Fruit fly (Drosophila melanogaster) whole organism, larva: ENCODE data around the gene gro.

Source experiments
- noc ChIP-seq: fragments of 200-800 bp; sonication (Bioruptor generic); optimal IDR thresholded peaks from 3 replicates; lab custom pipeline; 2019; ENCODE audit warnings: missing biosample characterization, mild to moderate bottlenecking, missing genetic modification characterization, moderate library complexity

gro gene

DNA sequence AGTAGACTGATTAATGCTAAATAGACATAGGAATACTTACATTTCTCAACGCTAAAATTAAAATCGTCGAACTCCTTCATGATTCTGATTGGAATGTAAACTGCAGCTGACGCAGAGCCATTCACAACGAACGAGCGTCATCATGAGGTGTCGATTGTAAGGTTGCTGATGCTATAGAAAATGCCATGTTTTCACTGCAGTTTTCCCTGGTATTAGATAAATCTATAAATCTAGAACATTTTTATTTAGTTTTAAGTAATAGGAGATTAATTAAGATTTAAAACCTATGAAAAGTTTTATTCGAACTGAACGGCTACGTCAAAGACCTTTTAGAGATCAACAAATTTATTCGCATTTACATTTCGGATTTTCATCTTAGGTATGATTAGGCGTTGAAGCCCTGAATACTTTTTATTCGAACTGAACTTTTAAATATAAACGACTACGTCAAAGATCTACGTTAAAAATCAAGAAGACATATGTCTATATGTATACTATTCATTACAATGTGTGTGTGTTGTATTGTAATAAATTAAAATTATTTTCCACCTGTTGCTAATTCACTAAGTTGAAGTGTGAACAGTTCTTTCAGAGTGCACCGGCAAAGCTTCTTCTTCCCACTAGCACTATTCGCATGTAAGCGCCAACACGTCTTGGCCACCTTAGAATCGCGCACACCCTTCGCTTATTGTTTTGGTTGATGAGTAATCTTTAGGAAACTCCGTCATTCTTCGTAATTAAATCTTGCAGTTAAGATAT is 10.8 kb downstream of the gro start, which contains the start of the genes Exo84 and Vps2:
Gene Exo84 (minus strand): TSS at position 108 of the 759 bp plus-strand sequence.
Gene Vps2 (plus strand): TSS at position 672 of the 759 bp plus-strand sequence.
- no peak for TF ChIP-seq noc

DNA sequence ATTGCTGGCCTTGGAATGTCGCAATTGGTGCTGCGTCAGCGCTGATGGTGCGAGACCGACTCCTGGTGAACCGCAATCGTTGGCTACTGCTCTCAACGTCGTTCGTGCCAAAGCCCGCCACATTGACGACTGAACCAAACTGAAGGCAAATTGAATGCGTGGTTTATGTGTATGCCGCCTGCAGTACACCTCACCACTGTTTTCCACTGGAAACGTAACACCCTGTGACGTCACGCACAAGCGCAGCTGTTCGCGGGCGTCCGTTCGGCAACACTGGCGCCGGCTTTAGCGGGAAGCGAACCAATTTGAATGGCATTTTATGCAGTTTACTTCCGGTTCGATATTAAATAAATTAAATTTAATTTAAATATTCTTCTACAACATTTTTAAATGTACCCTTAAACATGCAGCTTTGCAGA is 13.7 kb downstream of the gro start, which contains the start of gene Cmpk:
Gene Cmpk (minus strand): TSS at position 225 of the 419 bp plus-strand sequence.
- TF ChIP-seq noc, result peak; percentile 79

DNA sequence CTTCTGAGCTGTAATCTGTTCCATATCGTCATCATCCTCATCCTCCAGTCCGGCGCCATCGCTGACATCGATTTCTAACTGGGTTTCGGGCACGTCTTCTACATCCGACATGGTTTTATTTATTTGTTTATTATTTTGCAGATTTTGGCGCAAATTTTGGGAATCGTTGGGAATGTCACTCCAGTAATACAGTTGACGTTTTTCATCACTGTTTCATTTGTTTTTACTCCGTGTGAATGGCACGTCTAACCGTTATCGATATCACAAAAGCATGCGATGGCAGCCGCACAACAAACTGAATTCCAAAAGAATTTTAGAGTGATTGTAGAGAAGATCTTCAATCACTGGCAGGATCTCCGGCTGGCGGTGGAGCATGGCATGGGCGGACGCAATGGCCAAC is 14.8 kb downstream of the gro start, which contains the start of the genes Sld5 and CG14543:
Gene Sld5 (minus strand): TSS at position 167 of the 400 bp plus-strand sequence.
Gene CG14543 (plus strand): TSS at position 250 of the 400 bp plus-strand sequence.
- TF ChIP-seq noc, result no peak

DNA sequence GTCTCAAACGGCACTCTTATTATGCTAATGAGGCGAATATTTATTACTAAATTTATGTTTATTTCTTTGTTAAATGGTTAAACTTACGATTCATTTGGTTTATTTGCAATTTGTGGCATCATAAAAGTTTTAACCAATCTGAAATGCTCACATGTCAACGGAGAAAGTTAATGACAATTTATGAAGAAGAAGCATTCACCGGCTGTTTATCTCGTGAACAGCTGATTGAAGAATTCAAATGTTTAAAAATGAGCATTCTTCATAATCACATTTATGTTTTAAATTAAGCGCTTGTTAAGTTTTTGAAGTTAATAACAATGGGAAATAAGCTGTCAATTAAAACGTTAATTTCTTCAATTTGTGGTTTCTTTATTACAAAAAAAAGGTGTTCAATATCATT is 16.5 kb downstream of the gro start, which contains the start of the genes PIG-P and Tcs6:
Gene PIG-P (minus strand): TSS at position 158 of the 400 bp plus-strand sequence.
Gene Tcs6 (minus strand): TSS at position 158 of the 400 bp plus-strand sequence.
- no peak for TF ChIP-seq noc

DNA sequence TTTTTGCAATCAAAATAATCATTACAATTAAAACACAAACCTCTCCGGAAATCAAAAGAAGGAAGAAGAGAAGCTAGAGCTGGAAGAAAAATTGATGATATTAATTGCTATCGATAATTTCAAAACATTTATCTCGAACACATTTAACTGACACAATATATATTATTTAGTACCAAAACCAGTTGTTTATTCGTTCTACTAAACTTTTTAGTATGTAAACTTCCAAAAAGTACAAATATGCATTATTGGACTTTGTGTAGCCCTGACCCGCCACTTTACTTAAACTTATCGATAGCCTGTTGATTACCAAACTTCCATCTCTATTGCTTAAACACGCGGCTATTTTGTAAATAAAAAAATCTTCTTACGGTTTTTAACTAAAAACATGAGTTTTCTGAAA is 17.7 kb downstream of the gro start, which contains the start of the genes RpL34a and Trmt61:
Gene RpL34a (minus strand): TSS at position 73 of the 400 bp plus-strand sequence.
Gene Trmt61 (plus strand): TSS at position 302 of the 400 bp plus-strand sequence.
- TF ChIP-seq noc, result peak; percentile 76

DNA sequence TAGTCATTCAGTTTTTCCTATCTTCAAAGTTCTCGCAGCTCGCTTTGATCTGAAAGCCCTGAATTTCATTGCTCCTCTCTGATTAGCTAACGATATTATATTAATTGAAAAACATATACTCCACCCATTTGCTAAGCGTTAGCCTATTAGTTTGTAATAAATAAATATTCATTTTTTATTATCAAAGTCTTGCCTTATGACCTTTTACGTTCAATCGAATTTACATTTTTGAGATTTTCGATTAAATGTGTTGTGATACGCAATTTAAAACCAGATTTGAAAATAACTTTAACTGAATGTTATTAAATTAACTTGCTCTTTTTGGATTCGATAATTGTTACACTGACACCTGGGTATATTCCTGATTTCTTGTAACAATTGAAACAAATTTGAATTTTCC is 21.4 kb downstream of the gro start, which contains the start of gene CG14551:
Gene CG14551 (minus strand): TSS at position 101 of the 400 bp plus-strand sequence.
- TF ChIP-seq noc, result no peak

DNA sequence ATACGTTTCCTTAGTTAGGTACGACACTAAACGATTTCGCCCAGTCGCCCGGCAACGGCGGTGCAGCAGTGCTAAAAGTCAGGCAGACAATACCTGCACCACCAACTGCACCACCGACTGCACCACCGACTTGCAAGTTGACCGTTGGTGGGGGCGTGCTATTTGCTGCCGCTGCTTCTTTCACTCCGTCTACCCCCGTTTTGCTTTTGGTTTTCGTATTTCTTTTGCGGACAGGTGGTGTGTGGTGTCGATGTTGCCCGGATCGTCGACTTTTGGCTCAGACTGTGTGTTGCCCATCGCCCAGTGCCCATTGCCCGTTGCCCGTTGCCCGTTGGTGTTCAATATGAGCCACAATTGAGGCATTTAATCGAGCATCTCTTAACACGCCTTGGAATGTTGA is 23.2 kb downstream of the gro start:
- no peak for TF ChIP-seq noc

DNA sequence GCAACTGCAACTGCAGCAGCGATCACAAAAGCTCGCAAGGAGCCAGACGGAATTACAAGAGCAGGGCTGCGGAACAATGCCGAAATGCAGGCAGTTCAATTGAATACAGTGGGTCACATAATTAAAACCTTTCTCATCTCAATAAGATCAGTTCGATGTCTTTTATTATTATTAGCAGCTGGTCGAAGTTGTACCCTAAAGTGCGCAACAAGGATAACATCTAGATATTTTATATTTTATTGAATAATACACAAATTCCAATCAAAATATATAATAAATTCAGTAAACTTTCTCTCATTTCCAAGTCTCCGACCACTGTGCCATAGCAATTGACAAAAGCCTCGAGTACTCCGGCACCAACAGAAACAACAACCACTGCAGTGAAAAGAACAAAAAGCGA is 26.6 kb downstream of the gro start:
- TF ChIP-seq noc, result no peak

DNA sequence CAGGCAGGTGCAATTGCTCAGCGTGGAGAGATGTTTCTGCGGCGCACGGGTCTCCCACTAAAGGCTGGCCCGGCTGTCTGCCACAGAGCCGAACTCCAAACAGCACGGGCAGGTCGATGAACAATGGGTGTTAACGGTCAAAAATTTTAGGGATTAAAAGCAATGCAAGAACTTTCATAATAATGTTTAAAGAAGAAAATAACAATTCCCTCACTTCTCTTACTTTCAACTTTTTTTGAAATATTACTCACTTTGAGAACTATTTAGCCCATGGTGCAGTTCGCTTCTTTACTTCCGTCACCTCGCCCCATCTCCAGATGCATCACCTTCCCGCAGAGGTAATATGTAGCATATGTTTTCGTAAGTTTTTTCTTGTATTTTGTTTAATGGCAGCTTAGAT is 30.9 kb downstream of the gro start:
- no peak for TF ChIP-seq noc

DNA sequence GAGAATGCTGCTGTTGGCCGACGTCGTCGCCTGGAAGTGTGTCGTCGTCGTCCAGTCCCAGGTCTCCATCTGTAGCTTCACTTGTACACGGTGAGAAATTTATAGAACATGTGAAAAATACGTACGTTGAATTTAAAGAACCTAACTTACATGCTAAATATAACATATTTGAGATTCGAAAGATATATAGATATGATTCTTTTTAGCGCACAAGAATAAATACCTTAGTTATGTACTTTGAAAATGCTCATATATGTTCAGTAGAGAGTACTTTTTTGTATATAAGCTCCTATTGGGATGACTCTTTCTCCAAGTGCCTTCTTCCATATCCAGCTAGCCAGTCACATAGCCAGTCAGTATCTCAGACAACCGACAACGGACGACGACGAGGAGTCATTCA is 33.7 kb downstream of the gro start:
- no peak for TF ChIP-seq noc

DNA sequence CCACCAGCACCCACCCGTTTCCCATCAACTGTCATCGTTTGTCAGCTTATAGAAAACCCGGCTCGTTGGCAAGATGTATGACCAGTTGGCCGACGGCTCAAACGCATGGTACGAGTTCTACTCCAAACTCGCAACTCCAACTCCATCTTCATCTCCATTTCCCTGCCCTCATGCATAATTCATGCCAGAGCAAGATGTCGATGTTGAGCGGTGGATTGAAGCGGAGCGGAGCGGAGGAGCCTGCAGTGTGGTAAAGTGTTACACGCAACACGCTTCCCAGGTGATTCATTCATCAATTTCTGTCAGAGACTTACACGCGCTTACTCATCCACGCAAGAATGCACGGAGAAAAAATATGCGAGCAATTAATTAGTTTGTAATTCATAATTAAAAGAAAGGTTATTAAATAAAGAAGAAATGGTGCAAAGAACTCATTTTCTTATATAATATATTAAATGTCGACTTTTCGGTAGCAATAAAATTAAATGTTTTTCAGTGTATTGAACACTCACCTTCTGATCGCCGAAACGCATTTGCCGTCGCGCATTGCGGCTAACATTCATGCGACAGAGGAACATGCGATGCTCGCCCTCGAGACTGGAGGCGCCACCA is 40.0 kb downstream of the gro start:
- no peak for TF ChIP-seq noc

DNA sequence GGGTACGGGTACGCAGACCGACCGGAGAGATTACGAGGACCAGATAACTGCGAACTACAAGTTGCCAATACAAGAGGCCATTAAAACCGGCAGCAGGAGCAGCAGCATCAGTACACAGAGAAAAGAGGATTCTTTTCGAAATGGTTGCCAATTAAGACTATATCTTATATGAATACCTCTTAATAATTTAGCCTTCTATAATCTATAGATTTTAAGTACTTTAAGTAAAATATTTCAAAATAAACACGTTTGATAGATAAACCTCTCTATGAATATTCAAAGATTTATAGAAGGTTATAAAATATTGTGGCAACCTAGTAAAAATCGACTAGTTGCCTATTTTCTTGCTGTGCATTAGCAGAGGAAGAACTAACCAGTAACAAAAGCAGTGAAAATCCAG is 54.0 kb downstream of the gro start:
- TF ChIP-seq noc, result no peak

DNA sequence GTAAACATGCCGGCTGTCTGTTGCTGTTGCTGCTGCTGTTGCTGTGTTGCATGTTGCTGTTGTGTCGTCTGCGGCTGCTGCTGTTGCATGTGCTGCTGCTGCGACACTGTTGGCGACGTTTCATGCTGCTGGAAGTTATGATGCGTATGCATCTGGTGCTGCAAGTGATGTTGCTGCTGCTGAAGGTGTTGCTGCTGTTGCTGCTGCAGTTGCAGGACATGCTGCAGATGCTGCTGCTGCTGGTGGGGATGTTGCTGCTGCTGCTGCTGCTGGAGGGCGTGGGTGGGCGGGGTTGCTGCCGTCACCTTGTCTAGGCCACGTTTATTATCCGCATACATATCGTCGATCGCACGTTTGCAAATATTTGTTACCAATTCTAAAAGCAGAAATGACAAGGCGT is 54.7 kb downstream of the gro start:
- TF ChIP-seq noc, result no peak

DNA sequence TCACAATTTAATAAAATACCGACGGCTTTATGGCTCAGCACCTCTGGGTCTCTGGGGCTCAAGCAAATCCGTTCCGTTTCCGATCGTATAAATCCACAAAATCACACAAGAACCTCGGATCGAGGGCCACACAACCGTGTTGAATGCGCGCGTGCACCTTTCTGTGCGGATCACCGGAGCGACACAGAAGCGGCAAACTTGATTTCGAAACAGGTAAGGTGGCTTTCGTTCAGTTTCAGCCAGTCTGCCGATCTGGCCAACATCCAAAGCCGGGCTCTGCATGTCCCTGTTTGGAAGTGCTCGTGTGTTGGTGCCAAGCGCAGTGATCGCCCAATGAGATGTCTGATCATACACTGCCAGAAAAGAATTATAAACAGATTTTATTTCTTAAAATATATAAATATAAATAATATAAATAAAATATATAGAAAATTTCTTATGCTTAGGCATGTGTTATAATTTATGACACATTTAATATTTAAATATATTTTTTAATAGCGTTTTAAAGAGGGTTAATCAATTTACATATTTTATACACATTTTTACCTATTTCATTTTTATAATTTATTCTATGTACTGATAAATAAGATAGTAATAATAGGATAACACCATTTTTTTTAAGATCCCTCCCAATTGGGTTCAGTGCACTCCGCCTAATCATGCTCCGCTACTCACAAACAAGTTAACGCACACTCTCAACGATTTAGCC is 57.1 kb downstream of the gro start, which contains the start of gene dysf:
Gene dysf (minus strand): TSS at position 210 of the 709 bp plus-strand sequence.
- peak; percentile 53 for TF ChIP-seq noc

DNA sequence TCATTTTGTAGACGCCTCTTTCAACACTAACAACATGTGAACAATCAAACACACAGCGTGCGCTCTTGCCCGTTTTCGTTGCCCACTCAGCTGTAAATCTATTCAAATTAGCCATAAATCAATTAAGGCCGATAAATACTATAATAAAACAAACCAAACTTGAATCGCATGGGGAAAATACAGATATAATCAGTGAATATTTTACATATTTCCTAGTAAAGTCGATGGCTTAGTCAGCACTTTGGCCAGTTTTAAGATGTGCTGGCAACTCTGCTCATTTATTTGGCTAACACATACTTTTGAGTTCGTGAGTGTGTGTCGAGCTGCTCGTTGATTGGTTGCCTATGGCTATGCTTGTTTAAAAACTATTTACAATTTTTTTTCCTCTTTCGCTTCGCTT is 57.7 kb downstream of the gro start:
- peak; percentile 17 for TF ChIP-seq noc
